Worm (Caenorhabditis elegans) whole organism, L2 larva: Measurements from ENCODE around the gene T05C3.6.
"Not testable (repeated sequence)": the region's sequence is repeated elsewhere in the genome, so short reads cannot be mapped to it uniquely, and the experiment has no call there.

Experiments
- C34F6.9 ChIP-seq: fragments of 150-350 bp; optimal IDR thresholded peaks from 2 replicates; lab custom pipeline; 2014; ENCODE audit warnings: missing biosample characterization, missing genetic modification characterization
- F13H6.1 ChIP-seq: sonication (generic microtip); optimal IDR thresholded peaks from 2 replicates; lab custom pipeline; 2016; ENCODE audit warnings: missing genetic modification characterization, missing compliant biosample characterization
- R02D3.7 ChIP-seq: fragments of 150-350 bp; optimal IDR thresholded peaks from 2 replicates; lab custom pipeline; 2014; ENCODE audit warnings: missing biosample characterization, missing genetic modification characterization
- ZK546.5 ChIP-seq: sonication (generic microtip); optimal IDR thresholded peaks from 2 replicates; lab custom pipeline; 2017; ENCODE audit warnings: missing biosample characterization, missing genetic modification characterization
- aly-2 ChIP-seq: fragments of 150-350 bp; optimal IDR thresholded peaks from 2 replicates; lab custom pipeline; 2014; ENCODE audit warnings: missing biosample characterization, missing genetic modification characterization
- ama-1 ChIP-seq: fragments of 150-350 bp; optimal IDR thresholded peaks from 2 replicates; lab custom pipeline; 2018; ENCODE audit warnings: inconsistent platforms
- blmp-1 ChIP-seq: sonication (generic microtip); optimal IDR thresholded peaks from 2 replicates; lab custom pipeline; 2017; ENCODE audit warnings: missing genetic modification characterization, mild to moderate bottlenecking, missing compliant biosample characterization, antibody characterized with exemption, moderate library complexity; ENCODE audit not compliant: insufficient read depth
- ceh-16 ChIP-seq: fragments of 150-350 bp; optimal IDR thresholded peaks from 2 replicates; lab custom pipeline; 2014; ENCODE audit warnings: missing biosample characterization, missing genetic modification characterization
- ceh-82 ChIP-seq: fragments of 150-350 bp; optimal IDR thresholded peaks from 2 replicates; lab custom pipeline; 2014; ENCODE audit warnings: missing biosample characterization, missing genetic modification characterization
- elt-1 ChIP-seq: fragments of 150-350 bp; optimal IDR thresholded peaks from 2 replicates; lab custom pipeline; 2014; ENCODE audit warnings: missing biosample characterization, missing genetic modification characterization
- elt-3 ChIP-seq: sonication (generic microtip); optimal IDR thresholded peaks from 2 replicates; lab custom pipeline; 2017; ENCODE audit warnings: missing biosample characterization, missing genetic modification characterization
- fos-1 ChIP-seq: fragments of 150-350 bp; optimal IDR thresholded peaks from 2 replicates; lab custom pipeline; 2014; ENCODE audit warnings: missing biosample characterization, missing genetic modification characterization
- gmeb-1 ChIP-seq: fragments of 150-350 bp; optimal IDR thresholded peaks from 2 replicates; lab custom pipeline; 2014; ENCODE audit warnings: missing biosample characterization, missing genetic modification characterization
- lin-13 ChIP-seq: fragments of 150-350 bp; optimal IDR thresholded peaks from 2 replicates; lab custom pipeline; 2014; ENCODE audit warnings: missing biosample characterization, missing genetic modification reagents, missing genetic modification characterization
- lin-39 ChIP-seq: fragments of 150-350 bp; optimal IDR thresholded peaks from 2 replicates; lab custom pipeline; 2014; ENCODE audit warnings: missing biosample characterization, missing genetic modification reagents, missing genetic modification characterization
- lsy-2 ChIP-seq, 2 experiments: fragments of 150-350 bp in 1 of 2; sonication (generic microtip) in 1 of 2; optimal IDR thresholded peaks; 2 replicates each; lab custom pipeline; 2014 to 2017; ENCODE audit warnings: missing biosample characterization in 2 of 2, missing genetic modification characterization in 2 of 2
- mab-5 ChIP-seq: fragments of 150-350 bp; optimal IDR thresholded peaks from 2 replicates; lab custom pipeline; 2014; ENCODE audit warnings: missing biosample characterization, missing genetic modification characterization
- mbf-1 ChIP-seq: sonication (generic microtip); optimal IDR thresholded peaks from 2 replicates; lab custom pipeline; 2017; ENCODE audit warnings: missing biosample characterization, missing genetic modification characterization
- nhr-10 ChIP-seq: sonication (generic microtip); optimal IDR thresholded peaks from 2 replicates; lab custom pipeline; 2017; ENCODE audit warnings: missing biosample characterization, missing genetic modification characterization
- nhr-11 ChIP-seq: fragments of 150-350 bp; optimal IDR thresholded peaks from 2 replicates; lab custom pipeline; 2014; ENCODE audit warnings: missing biosample characterization, missing genetic modification characterization
- nhr-12 ChIP-seq: fragments of 150-350 bp; optimal IDR thresholded peaks from 2 replicates; lab custom pipeline; 2014; ENCODE audit warnings: missing biosample characterization, missing genetic modification characterization
- nhr-129 ChIP-seq: fragments of 150-350 bp; optimal IDR thresholded peaks from 2 replicates; lab custom pipeline; 2014; ENCODE audit warnings: missing biosample characterization, missing genetic modification characterization
- nhr-21 ChIP-seq: fragments of 150-350 bp; optimal IDR thresholded peaks from 2 replicates; lab custom pipeline; 2014; ENCODE audit warnings: missing biosample characterization, missing genetic modification characterization
- nhr-23 ChIP-seq: fragments of 150-350 bp; optimal IDR thresholded peaks from 2 replicates; lab custom pipeline; 2014; ENCODE audit warnings: missing biosample characterization, missing genetic modification reagents, missing genetic modification characterization
- nhr-237 ChIP-seq: fragments of 150-350 bp; optimal IDR thresholded peaks from 2 replicates; lab custom pipeline; 2014; ENCODE audit warnings: missing biosample characterization, missing genetic modification characterization
- nhr-6 ChIP-seq: fragments of 150-350 bp; optimal IDR thresholded peaks from 2 replicates; lab custom pipeline; 2014; ENCODE audit warnings: missing biosample characterization, missing genetic modification characterization
- peb-1 ChIP-seq: fragments of 150-350 bp; optimal IDR thresholded peaks from 2 replicates; lab custom pipeline; 2014; ENCODE audit warnings: missing biosample characterization, missing genetic modification characterization
- sem-4 ChIP-seq: fragments of 150-350 bp; optimal IDR thresholded peaks from 2 replicates; lab custom pipeline; 2014; ENCODE audit warnings: missing biosample characterization, missing genetic modification reagents, missing genetic modification characterization
- sma-3 ChIP-seq: sonication (generic microtip); optimal IDR thresholded peaks from 2 replicates; lab custom pipeline; 2016; ENCODE audit warnings: missing genetic modification reagents, missing genetic modification characterization, missing compliant biosample characterization
- sma-9 ChIP-seq, 2 experiments: fragments of 150-350 bp in 1 of 2; sonication (generic microtip) in 1 of 2; optimal IDR thresholded peaks; 2 replicates each; lab custom pipeline; 2014 to 2016; ENCODE audit warnings: missing genetic modification characterization in 2 of 2, mild to moderate bottlenecking in 1 of 2, missing biosample characterization in 1 of 2, missing compliant biosample characterization in 1 of 2, missing genetic modification reagents in 1 of 2, moderate library complexity in 1 of 2
- unc-55 ChIP-seq: fragments of 150-350 bp; sonication (generic microtip); optimal IDR thresholded peaks from 3 replicates; lab custom pipeline; 2014; ENCODE audit warnings: missing biosample characterization, missing genetic modification reagents, missing genetic modification characterization
- unc-62 ChIP-seq: fragments of 150-350 bp; optimal IDR thresholded peaks from 2 replicates; lab custom pipeline; 2014; ENCODE audit warnings: missing biosample characterization, missing genetic modification reagents, missing genetic modification characterization
- ztf-1 ChIP-seq: fragments of 200-800 bp; sonication (Bioruptor generic); conservative IDR thresholded peaks from 2 replicates; pipeline ENCODE4 v1.3.6; 2022; ENCODE audit warnings: missing genetic modification characterization, missing compliant biosample characterization
- ztf-4 ChIP-seq: fragments of 150-350 bp; optimal IDR thresholded peaks from 2 replicates; lab custom pipeline; 2014; ENCODE audit warnings: missing biosample characterization, missing genetic modification characterization

The T05C3.6 gene

ce11 chrV:5468489-5468888 is 21.8 kb upstream of the T05C3.6 start, which contains the start of gene ZC317.6:
ZC317.6 (minus strand) TSS chrV:5468589.
- TF ChIP-seq nhr-21, fos-1, ZK546.5 (tag; lab: Kevin White, UChicago): not testable (repeated sequence)

ce11 chrV:5470930-5471329 is 19.3 kb upstream of the T05C3.6 start, which contains the start of gene ZC317.7:
ZC317.7 (minus strand) TSS chrV:5471030.
- not testable (repeated sequence) for TF ChIP-seq sma-9 (GFP tag; optimal IDR thresholded peaks at IDR 0.05; lab: Kevin White, UChicago); sma-9 (tag; optimal IDR thresholded peaks at IDR 0.05; lab: Kevin White, UChicago); elt-3 (tag; lab: Kevin White, UChicago); F13H6.1 (tag; lab: Kevin White, UChicago)

- TF ChIP-seq elt-1 (tag; lab: Kevin White, UChicago) (no peak), unc-55 (GFP tag; lab: Kevin White, UChicago) (peak; percentile 20), fos-1 (tag; lab: Kevin White, UChicago) (no peak), nhr-129 (tag; lab: Kevin White, UChicago) (no peak)
Measured at ce11 chrV:5477719-5478118, 12.5 kb upstream of the T05C3.6 start.

DNA sequence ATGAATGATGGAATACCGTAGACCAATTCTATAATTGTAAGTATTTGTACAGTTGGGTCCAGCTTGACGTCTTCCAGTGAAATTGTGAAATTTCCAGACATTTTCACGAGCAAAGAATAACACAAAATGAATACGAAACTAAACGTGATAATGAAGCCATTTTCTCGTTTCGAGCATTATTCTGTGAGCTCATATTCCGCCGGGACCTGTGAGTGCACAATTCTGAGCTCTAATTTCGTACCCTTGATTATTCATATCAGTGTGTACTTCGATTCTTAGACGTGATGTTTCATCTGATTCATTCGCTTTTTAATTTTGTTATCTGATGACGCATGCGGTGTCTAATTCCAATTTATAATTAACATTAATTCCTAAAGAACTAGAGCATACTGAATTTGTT is 7.9 kb upstream of the T05C3.6 start, which contains the start of gene srg-66:
Gene srg-66 (minus strand): TSS at position 101 of the 400 bp plus-strand sequence.
- TF ChIP-seq ztf-1 (GFP tag; lab: Robert Waterston, UW) (no peak), sem-4 (no peak), ZK546.5 (tag; lab: Kevin White, UChicago) (no peak), blmp-1 (no peak), ztf-4 (tag; lab: Kevin White, UChicago) (no peak), R02D3.7 (tag; lab: Kevin White, UChicago) (no peak), C34F6.9 (tag; lab: Kevin White, UChicago) (no peak), mbf-1 (tag; lab: Kevin White, UChicago) (no peak), nhr-23 (tag; lab: Kevin White, UChicago) (no peak), nhr-129 (tag; lab: Kevin White, UChicago) (no peak), unc-62 (GFP tag; lab: Kevin White, UChicago) (no peak), F13H6.1 (tag; lab: Kevin White, UChicago) (no peak), lsy-2 (tag; optimal IDR thresholded peaks at IDR 0.05; lab: Kevin White, UChicago) (no peak)

DNA sequence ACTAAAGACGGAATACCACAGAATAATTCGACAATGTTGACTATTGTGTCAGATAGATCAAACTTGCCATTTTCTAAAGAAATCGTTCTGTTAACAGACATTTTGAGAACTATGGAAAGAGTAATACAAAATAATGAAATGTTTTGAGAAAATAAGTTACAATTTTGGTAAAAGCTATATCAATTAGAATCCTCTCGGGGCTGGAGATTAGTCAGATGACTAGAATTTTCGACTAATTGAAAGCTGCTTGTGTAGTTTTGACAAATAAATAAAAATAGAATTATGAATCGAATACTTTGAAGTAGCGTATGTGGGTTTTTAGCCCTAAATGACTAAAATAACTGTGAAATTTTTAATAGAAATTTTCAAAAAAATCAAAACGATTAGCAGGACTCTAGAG is 5.4 kb upstream of the T05C3.6 start, which contains the start of gene srg-65:
Gene srg-65 (minus strand): TSS at position 101 of the 400 bp plus-strand sequence.
- TF ChIP-seq ztf-1 (GFP tag; lab: Robert Waterston, UW) (no peak), ceh-82 (tag; lab: Kevin White, UChicago) (no peak), gmeb-1 (no peak), C34F6.9 (tag; lab: Kevin White, UChicago) (no peak), mab-5 (tag; lab: Kevin White, UChicago) (no peak), lsy-2 (tag; optimal IDR thresholded peaks at IDR 0.05; lab: Kevin White, UChicago) (no peak), elt-1 (tag; lab: Kevin White, UChicago) (no peak), R02D3.7 (tag; lab: Kevin White, UChicago) (no peak), ama-1 (no peak), unc-55 (GFP tag; lab: Kevin White, UChicago) (no peak), ZK546.5 (tag; lab: Kevin White, UChicago) (no peak), nhr-237 (tag; lab: Kevin White, UChicago) (no peak), fos-1 (tag; lab: Kevin White, UChicago) (no peak), unc-62 (GFP tag; lab: Kevin White, UChicago) (no peak), nhr-21 (tag; lab: Kevin White, UChicago) (no peak), aly-2 (tag; lab: Kevin White, UChicago) (no peak), lin-39 (tag; lab: Kevin White, UChicago) (no peak), sma-3 (no peak), nhr-10 (tag; lab: Kevin White, UChicago) (no peak)

- TF ChIP-seq nhr-6 (tag; lab: Kevin White, UChicago) (no peak), ceh-16 (tag; lab: Kevin White, UChicago) (no peak), peb-1 (tag; lab: Kevin White, UChicago) (no peak), nhr-11 (tag; lab: Kevin White, UChicago) (no peak), lin-13 (GFP tag; lab: Kevin White, UChicago) (no peak), F13H6.1 (tag; lab: Kevin White, UChicago) (no peak), lsy-2 (tag; optimal IDR thresholded peaks at IDR 0.05; lab: Kevin White, UChicago) (no peak), nhr-12 (tag; lab: Kevin White, UChicago) (no peak)
- TF ChIP-seq, all 48 proteins: peak for 0
Measured at ce11 chrV:5487180-5487579, 3.1 kb upstream of the T05C3.6 start.
